Fruit fly (Drosophila melanogaster): ENCODE data around the gene CG31131.
"Not testable (repeated sequence)": the region's sequence is repeated elsewhere in the genome, so short reads cannot be mapped to it uniquely, and the experiment has no call there.

dm6 chr3R:27963119-27963518 is at the start of gene CG31131, which contains the start of gene CG4849:
- not testable (repeated sequence) for TF ChIP-seq usp (GFP tag; optimal IDR thresholded peaks at IDR 0.05); pan (optimal IDR thresholded peaks at IDR 0.05); CG8478 (optimal IDR thresholded peaks at IDR 0.05); Dll (optimal IDR thresholded peaks at IDR 0.05); EcR (GFP tag; optimal IDR thresholded peaks at IDR 0.05)
